Worm (Caenorhabditis elegans): ENCODE data around the gene clc-24.

- TF ChIP-seq egl-27 (tag; optimal IDR thresholded peaks at IDR 0.05) (no peak), R02D3.7 (tag; optimal IDR thresholded peaks at IDR 0.05) (no peak), fos-1 (tag; optimal IDR thresholded peaks at IDR 0.05) (no peak), unc-39 (tag; optimal IDR thresholded peaks at IDR 0.05) (no peak), ama-1 (optimal IDR thresholded peaks at IDR 0.05) (no peak), snpc-4 (tag; optimal IDR thresholded peaks at IDR 0.05) (no peak), skn-1 (tag; optimal IDR thresholded peaks at IDR 0.05) (no peak), unc-55 (GFP tag; optimal IDR thresholded peaks at IDR 0.05) (no peak)
These were observed at the start of gene clc-24 for ce11 chrIII:1009775-1010174.

Data from whole organism, L2 larva.